Worm (Caenorhabditis elegans) whole organism, young adult: ENCODE measurements around the gene F53F4.4.

Experiments used
- bed-1 ChIP-seq: fragments of 200-800 bp; sonication (Bioruptor generic); IDR thresholded peaks from 2 replicates; pipeline ENCODE4 v1.3.6; 2022; ENCODE audit warnings: missing genetic modification reagents, missing genetic modification characterization, missing compliant biosample characterization
- egrh-3 ChIP-seq: fragments of 200-800 bp; sonication (Bioruptor generic); IDR thresholded peaks from 2 replicates; pipeline ENCODE4 v1.3.6; 2022; ENCODE audit warnings: missing genetic modification reagents, missing genetic modification characterization, missing compliant biosample characterization
- snpc-1.3 ChIP-seq: sonication (generic microtip); optimal IDR thresholded peaks from 2 replicates; lab custom pipeline; 2017; ENCODE audit warnings: missing genetic modification characterization, mild to moderate bottlenecking, missing compliant biosample characterization, antibody characterized with exemption, moderate library complexity, missing genotype, missing genetic modification reagents; ENCODE audit not compliant: insufficient read depth
- snpc-4 ChIP-seq, 5 experiments: fragments of 150-350 bp in 1 of 5; sonication (generic microtip) in 4 of 5; optimal IDR thresholded peaks; 2 replicates each; lab custom pipeline; 2014 to 2018; ENCODE audit warnings: missing genetic modification characterization in 5 of 5, missing biosample characterization in 3 of 5, antibody characterized with exemption in 2 of 5, mild to moderate bottlenecking in 2 of 5, missing compliant biosample characterization in 2 of 5, missing genotype in 2 of 5, moderate library complexity in 2 of 5, missing genetic modification reagents in 1 of 5
- unc-62 ChIP-seq: fragments of 150-350 bp; optimal IDR thresholded peaks from 2 replicates; lab custom pipeline; 2014; ENCODE audit warnings: missing biosample characterization, missing genetic modification reagents, missing genetic modification characterization

ce11 chrV:13565197-13565596, 28.0 kb upstream of the F53F4.4 start:
- TF ChIP-seq egrh-3 (0 out of 2 replicates have a peak, but pooled peaks have one; percentile 10), snpc-1.3 (no peak), bed-1 (GFP tag; lab: Robert Waterston, UW) (no peak), unc-62 (GFP tag; lab: Kevin White, UChicago) (no peak), snpc-4 (GFP tag; optimal IDR thresholded peaks at IDR 0.05; lab: Kevin White, UChicago) (peak; percentile 19), snpc-4 (tag; optimal IDR thresholded peaks at IDR 0.05; lab: Kevin White, UChicago) (peak in 2 of 4 experiments; percentile 70 to 71)
